Fruit fly (Drosophila melanogaster): Measurements from ENCODE around the gene Gr10b.

- no peak for TF ChIP-seq CG33017 (tag; optimal IDR thresholded peaks at IDR 0.05)
- TF ChIP-seq ovo (GFP tag; optimal IDR thresholded peaks at IDR 0.05), result no peak
- no peak for TF ChIP-seq bab1 (GFP tag; optimal IDR thresholded peaks at IDR 0.05)
- TF ChIP-seq Clk (GFP tag; optimal IDR thresholded peaks at IDR 0.05), result no peak
- no peak for TF ChIP-seq pad (GFP tag; optimal IDR thresholded peaks at IDR 0.05)
- no peak for TF ChIP-seq CG7045 (GFP tag; optimal IDR thresholded peaks at IDR 0.05)
- no peak for TF ChIP-seq tj (GFP tag; optimal IDR thresholded peaks at IDR 0.05)
- TF ChIP-seq kay (GFP tag; ENCODE audit: borderline replicate concordance), result no peak
These were observed at the start of gene Gr10b for dm6 chrX:11413090-11413489.

Data from whole organism, adult.